Worm (Caenorhabditis elegans): ENCODE data around the gene K09D9.3.

Gene K09D9.3

ce11 chrV:3979819-3980218, 39.5 kb upstream of the K09D9.3 start, which contains the start of gene nlp-31 (continued):
- TF ChIP-seq dmd-6 (GFP tag; IDR thresholded peaks at IDR 0.05) (0 out of 2 replicates have a peak, but pooled peaks have one; percentile 17), dve-1 (tag; optimal IDR thresholded peaks at IDR 0.05; ENCODE audit: insufficient read depth) (no peak), F26F4.8 (GFP tag; conservative IDR thresholded peaks at IDR 0.05) (no peak), hlh-30 (tag; optimal IDR thresholded peaks at IDR 0.05; ENCODE audit: insufficient read depth) (peak; percentile 30), Y5F2A.4 (GFP tag; optimal IDR thresholded peaks at IDR 0.05) (no peak)

DNA sequence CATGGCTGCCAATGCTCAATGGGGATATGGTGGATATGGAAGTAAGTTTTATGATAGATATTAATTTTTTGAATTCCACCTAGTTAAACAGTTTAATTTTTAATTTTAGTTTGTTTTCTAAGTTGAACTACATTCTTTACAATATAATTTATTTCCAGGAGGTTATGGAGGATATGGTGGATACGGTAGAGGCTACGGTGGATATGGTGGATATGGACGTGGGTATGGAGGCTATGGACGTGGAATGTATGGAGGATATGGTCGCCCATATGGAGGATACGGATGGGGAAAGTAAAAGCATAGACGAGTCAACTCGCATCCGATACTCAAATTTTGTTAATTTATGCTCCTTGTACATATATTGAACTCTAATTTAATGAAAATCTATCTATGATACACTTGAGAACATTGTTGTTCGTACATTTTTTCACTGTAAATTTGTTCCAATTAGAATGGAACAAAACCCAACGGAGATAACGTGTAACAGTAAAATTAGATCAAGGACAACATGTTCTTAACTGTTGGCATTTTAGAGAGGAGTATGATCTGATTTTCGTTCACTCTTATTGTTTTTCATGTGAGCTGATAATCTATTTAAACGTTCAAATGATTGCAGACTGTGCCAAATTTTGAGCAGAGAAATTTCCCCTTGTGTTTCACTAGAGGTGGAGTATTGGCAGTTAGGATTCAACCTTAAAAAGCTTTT, 38.9 kb upstream of the K09D9.3 start:
- TF ChIP-seq ztf-11 (tag; optimal IDR thresholded peaks at IDR 0.05) (no peak), unc-62 (GFP tag; optimal IDR thresholded peaks at IDR 0.05 in 1 of 2) (peak in 1 of 2 experiments; percentile 84), unc-62 (tag; optimal IDR thresholded peaks at IDR 0.05) (no peak), aha-1 (tag) (peak; percentile 98)

ce11 chrV:3981680-3982079, 37.6 kb upstream of the K09D9.3 start, which contains the start of gene nlp-30:
nlp-30 (plus strand) TSS chrV:3981980.
- TF ChIP-seq dmd-9 (GFP tag; IDR thresholded peaks at IDR 0.05) (no peak), unc-62 (GFP tag; optimal IDR thresholded peaks at IDR 0.05 in 1 of 2) (peak in 1 of 2 experiments; percentile 62), unc-62 (tag; optimal IDR thresholded peaks at IDR 0.05) (no peak)

DNA sequence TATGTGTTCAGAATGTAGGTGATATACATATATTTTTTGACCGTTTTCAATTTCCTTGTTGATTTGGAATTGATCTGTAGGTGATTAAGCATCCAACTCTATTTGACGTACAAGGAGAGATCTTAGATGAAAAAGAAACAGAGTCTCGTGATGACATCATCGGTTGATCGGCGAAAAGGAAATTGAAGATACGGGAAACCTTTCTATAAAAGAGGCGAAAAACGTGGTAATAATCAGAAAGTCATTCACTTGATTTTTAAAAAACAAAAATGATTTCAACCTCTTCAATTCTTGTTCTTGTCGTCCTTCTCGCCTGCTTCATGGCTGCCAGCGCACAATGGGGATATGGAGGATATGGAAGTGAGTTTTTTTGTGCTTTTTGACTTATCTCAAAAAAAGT, 35.1 kb upstream of the K09D9.3 start, which contains the start of gene nlp-29:
Gene nlp-29 (plus strand): TSS at position 248 of the 400 bp plus-strand sequence.
- TF ChIP-seq nhr-25 (tag; optimal IDR thresholded peaks at IDR 0.05; ENCODE audit: borderline replicate concordance, insufficient read depth) = peak; percentile 47
- no peak for TF ChIP-seq nhr-76 (tag; optimal IDR thresholded peaks at IDR 0.05)
- no peak for TF ChIP-seq daf-8 (GFP tag; IDR thresholded peaks at IDR 0.05)
- TF ChIP-seq mxl-3 (GFP tag; optimal IDR thresholded peaks at IDR 0.05) = peak; percentile 38
- TF ChIP-seq zag-1 (tag; optimal IDR thresholded peaks at IDR 0.05) = no peak
- TF ChIP-seq hlh-30 (tag; optimal IDR thresholded peaks at IDR 0.05; ENCODE audit: insufficient read depth) = peak; percentile 56
- no peak for TF ChIP-seq dve-1 (tag; optimal IDR thresholded peaks at IDR 0.05; ENCODE audit: insufficient read depth)
- peak in 1 of 2 experiments; percentile 2 for TF ChIP-seq lsy-2 (tag; optimal IDR thresholded peaks at IDR 0.05)
- TF ChIP-seq duxl-1 (tag; optimal IDR thresholded peaks at IDR 0.05; ENCODE audit: poor library complexity) = no peak
- TF ChIP-seq unc-130 (GFP tag; optimal IDR thresholded peaks at IDR 0.05) = no peak
- no peak for TF ChIP-seq lin-13 (GFP tag; optimal IDR thresholded peaks at IDR 0.05)
- peak; percentile 16; the same call in 1 of the 2 replicates for TF ChIP-seq dmd-6 (GFP tag; IDR thresholded peaks at IDR 0.05)
- TF ChIP-seq ces-1 (GFP tag; optimal IDR thresholded peaks at IDR 0.05) = no peak
- no peak for TF ChIP-seq nhr-42 (GFP tag; IDR thresholded peaks at IDR 0.05)

DNA sequence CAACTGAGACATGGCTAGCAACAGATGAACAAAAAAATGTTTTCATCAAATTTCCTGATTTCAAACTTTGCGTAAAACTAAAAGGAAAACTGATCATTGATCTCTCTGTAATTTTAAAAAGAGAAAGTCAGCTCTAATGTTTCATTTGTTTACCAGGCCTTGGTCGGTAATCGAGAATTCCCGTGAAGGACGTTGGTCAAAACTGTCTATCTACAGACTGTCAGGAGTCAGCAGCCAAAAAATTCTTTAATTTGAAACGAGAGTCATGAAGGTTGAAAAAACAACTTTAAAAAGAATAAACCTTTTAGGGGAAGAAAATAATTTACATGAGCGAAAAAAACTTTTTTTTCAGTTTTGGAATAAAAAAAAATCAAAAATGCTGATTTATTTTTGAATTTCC, 34.2 kb upstream of the K09D9.3 start:
- TF ChIP-seq nhr-41 (GFP tag; IDR thresholded peaks at IDR 0.05) = no peak
- peak; percentile 13 for TF ChIP-seq nhr-25 (tag; optimal IDR thresholded peaks at IDR 0.05; ENCODE audit: borderline replicate concordance, insufficient read depth)
- TF ChIP-seq aha-1 (tag) = peak; percentile 60

DNA sequence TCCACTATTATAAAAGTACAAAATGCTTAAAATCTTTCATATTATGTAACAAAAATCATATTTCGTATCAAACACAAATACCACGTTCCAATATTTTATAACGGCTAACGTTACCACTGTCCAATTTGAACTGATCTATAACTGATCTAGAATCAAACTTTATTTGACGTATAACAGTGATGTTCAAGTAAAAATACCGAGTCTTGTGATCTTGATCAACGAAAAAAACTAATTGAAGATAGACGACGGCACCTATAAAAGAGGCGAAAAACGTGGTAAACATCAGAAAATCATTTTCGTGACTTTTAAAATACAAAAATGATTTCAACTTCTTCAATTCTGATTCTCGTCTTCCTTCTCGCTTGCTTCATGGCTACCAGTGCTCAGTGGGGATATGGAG, 31.7 kb upstream of the K09D9.3 start, which contains the start of gene nlp-28:
Gene nlp-28 (plus strand): TSS at position 285 of the 400 bp plus-strand sequence.
- TF ChIP-seq Y5F2A.4 (GFP tag; optimal IDR thresholded peaks at IDR 0.05) (no peak), dmd-9 (GFP tag; IDR thresholded peaks at IDR 0.05) (no peak), mxl-2 (GFP tag; conservative IDR thresholded peaks at IDR 0.05) (no peak), dmd-6 (GFP tag; IDR thresholded peaks at IDR 0.05) (no peak), hif-1 (tag; optimal IDR thresholded peaks at IDR 0.05) (no peak), nhr-77 (tag; optimal IDR thresholded peaks at IDR 0.05) (no peak), lin-1 (GFP tag; IDR thresholded peaks at IDR 0.05) (no peak), egl-27 (tag; optimal IDR thresholded peaks at IDR 0.05) (no peak), fos-1 (tag; optimal IDR thresholded peaks at IDR 0.05) (no peak), hlh-30 (tag; optimal IDR thresholded peaks at IDR 0.05; ENCODE audit: insufficient read depth) (no peak), F49E8.2 (tag; optimal IDR thresholded peaks at IDR 0.05; ENCODE audit: borderline replicate concordance) (no peak)
